Worm (Caenorhabditis elegans) whole organism, early embryonic: ENCODE measurements around the gene C13A10.1.

ENCODE experiments used
- B0310.2 ChIP-seq: sonication (generic microtip); optimal IDR thresholded peaks from 2 replicates; lab custom pipeline; 2016; ENCODE audit warnings: mild to moderate bottlenecking, missing genetic modification characterization, missing compliant biosample characterization
- F13C5.2 ChIP-seq: sonication (generic microtip); optimal IDR thresholded peaks from 2 replicates; lab custom pipeline; 2017; ENCODE audit warnings: mild to moderate bottlenecking, missing genetic modification characterization, inconsistent platforms, missing compliant biosample characterization
- aly-1 ChIP-seq: sonication (generic microtip); optimal IDR thresholded peaks from 2 replicates; lab custom pipeline; 2016; ENCODE audit warnings: missing genetic modification characterization, missing compliant biosample characterization
- ama-1 ChIP-seq: fragments of 150-350 bp; optimal IDR thresholded peaks from 2 replicates; lab custom pipeline; 2014
- ceh-13 ChIP-seq: fragments of 200-800 bp; sonication (Bioruptor generic); optimal IDR thresholded peaks from 2 replicates; lab custom pipeline; 2018; ENCODE audit warnings: mild to moderate bottlenecking, missing genetic modification characterization, missing compliant biosample characterization
- ceh-36 ChIP-seq: sonication (generic microtip); optimal IDR thresholded peaks from 2 replicates; lab custom pipeline; 2016; ENCODE audit warnings: missing genetic modification characterization, inconsistent platforms, missing compliant biosample characterization
- ets-7 ChIP-seq: sonication (generic microtip); optimal IDR thresholded peaks from 2 replicates; lab custom pipeline; 2016; ENCODE audit warnings: missing genotype, missing genetic modification characterization, missing compliant biosample characterization
- flt-1 ChIP-seq: fragments of 200-800 bp; sonication (Bioruptor generic); IDR thresholded peaks from 2 replicates; pipeline ENCODE4 v1.3.6; 2022; ENCODE audit warnings: missing genetic modification characterization, missing compliant biosample characterization
- hmbx-1 ChIP-seq: sonication (generic microtip); optimal IDR thresholded peaks from 2 replicates; lab custom pipeline; 2016; ENCODE audit warnings: mild to moderate bottlenecking, missing genetic modification characterization, missing compliant biosample characterization
- hmg-4 ChIP-seq: fragments of 200-800 bp; sonication (Bioruptor generic); optimal IDR thresholded peaks from 2 replicates; lab custom pipeline; 2018; ENCODE audit warnings: mild to moderate bottlenecking, missing genetic modification characterization, missing compliant biosample characterization
- hnd-1 ChIP-seq: sonication (generic microtip); optimal IDR thresholded peaks from 2 replicates; lab custom pipeline; 2016; ENCODE audit warnings: missing genetic modification characterization, missing compliant biosample characterization
- pes-1 ChIP-seq: fragments of 200-800 bp; sonication (Bioruptor generic); IDR thresholded peaks from 2 replicates; pipeline ENCODE4 v1.3.6; 2022; ENCODE audit warnings: missing genetic modification reagents, missing genetic modification characterization, missing compliant biosample characterization
- scrt-1 ChIP-seq: fragments of 200-800 bp; sonication (Bioruptor generic); IDR thresholded peaks from 2 replicates; pipeline ENCODE4 v1.3.6; 2022; ENCODE audit warnings: missing genetic modification characterization, missing compliant biosample characterization
- sea-1 ChIP-seq: fragments of 200-800 bp; sonication (Bioruptor generic); conservative IDR thresholded peaks from 2 replicates; pipeline ENCODE4 v1.3.6; 2022; ENCODE audit warnings: missing genetic modification characterization, missing compliant biosample characterization
- tbx-11 ChIP-seq: fragments of 200-800 bp; sonication (Bioruptor generic); IDR thresholded peaks from 2 replicates; pipeline ENCODE4 v1.3.6; 2022; ENCODE audit warnings: missing genetic modification characterization, missing compliant biosample characterization
- tbx-37 ChIP-seq: fragments of 200-800 bp; sonication (Bioruptor generic); conservative IDR thresholded peaks from 2 replicates; pipeline ENCODE4 v1.3.6; 2022; ENCODE audit warnings: missing genetic modification reagents, missing genetic modification characterization, missing compliant biosample characterization
- tra-4 ChIP-seq: sonication (generic microtip); optimal IDR thresholded peaks from 2 replicates; lab custom pipeline; 2017; ENCODE audit warnings: missing genetic modification characterization, missing compliant biosample characterization

The C13A10.1 gene

DNA sequence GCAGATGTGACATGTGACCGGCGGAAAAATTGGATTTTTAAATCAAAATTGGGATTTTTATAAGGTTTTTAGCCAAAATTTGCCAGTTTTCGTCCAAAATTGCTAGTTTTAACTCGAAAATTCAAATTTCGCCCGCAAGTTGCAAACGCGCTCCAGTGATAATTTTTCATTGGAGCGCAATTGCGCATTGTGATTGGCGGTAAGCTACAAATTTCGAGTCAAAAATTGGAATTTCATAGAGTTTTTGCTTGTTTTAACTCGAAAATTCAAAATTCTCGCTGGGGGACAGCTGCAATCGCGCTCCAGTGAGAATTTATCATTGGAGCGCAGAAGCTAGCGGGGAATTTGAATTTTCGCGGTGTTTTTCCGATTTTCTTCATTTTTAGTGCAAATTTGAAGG, 13.9 kb upstream of the C13A10.1 start:
- no peak for TF ChIP-seq hmbx-1 (tag; lab: Kevin White, UChicago)
- TF ChIP-seq ceh-13 (GFP tag; lab: Kevin White, UChicago), result no peak

DNA sequence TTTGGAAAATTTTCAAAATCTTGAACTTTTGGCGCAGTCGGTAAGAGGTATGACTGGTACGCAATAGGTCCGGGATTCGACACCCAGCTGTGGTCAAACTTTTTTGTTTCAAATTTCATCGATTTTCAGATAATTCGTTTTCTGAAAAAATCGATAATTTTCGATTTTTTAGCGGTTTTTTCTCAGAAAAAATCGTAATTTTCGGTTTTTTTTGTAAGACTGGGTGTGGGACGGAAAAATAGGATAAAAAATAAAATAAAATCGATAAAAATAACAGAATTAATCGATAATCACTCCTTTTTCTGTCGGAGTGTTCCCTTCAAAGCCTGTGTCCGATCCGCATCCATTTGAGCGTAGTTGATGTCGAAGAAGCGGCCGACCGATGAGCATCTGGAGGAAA, 13.3 kb upstream of the C13A10.1 start:
- TF ChIP-seq pes-1 (GFP tag; lab: Robert Waterston, UW) (no peak), tbx-11 (GFP tag; lab: Robert Waterston, UW) (no peak), ceh-36 (tag; lab: Kevin White, UChicago) (no peak), ama-1 (lab: Kevin White, UChicago) (no peak), tbx-37 (GFP tag; lab: Robert Waterston, UW) (no peak), flt-1 (GFP tag; lab: Robert Waterston, UW) (no peak), hnd-1 (tag; lab: Kevin White, UChicago) (no peak), tra-4 (tag; lab: Kevin White, UChicago) (no peak), B0310.2 (tag; lab: Kevin White, UChicago) (no peak), hmg-4 (GFP tag; lab: Kevin White, UChicago) (no peak), hmbx-1 (tag; lab: Kevin White, UChicago) (no peak), sea-1 (GFP tag; lab: Robert Waterston, UW) (no peak), F13C5.2 (no peak), ets-7 (no peak)

DNA sequence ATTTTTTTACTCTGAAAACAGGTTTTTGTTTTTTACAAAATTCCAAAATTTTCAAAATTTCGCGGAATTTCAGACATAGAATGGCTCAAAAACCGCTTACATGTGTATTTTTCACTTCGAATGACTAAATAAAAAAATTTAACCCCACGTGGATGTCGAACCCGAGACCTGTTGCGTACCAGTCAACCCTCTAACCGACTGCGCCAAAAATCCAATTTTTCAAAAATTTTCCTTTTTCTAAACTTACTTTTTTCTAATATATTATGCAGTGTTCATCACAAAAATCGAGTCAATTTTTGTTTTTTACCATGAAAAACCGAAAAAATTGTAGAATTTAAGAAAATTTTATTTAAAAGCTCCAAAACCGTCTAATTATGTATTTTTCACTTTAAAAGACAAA, 10.5 kb upstream of the C13A10.1 start:
- TF ChIP-seq flt-1 (GFP tag; lab: Robert Waterston, UW) (no peak), sea-1 (GFP tag; lab: Robert Waterston, UW) (no peak), tbx-11 (GFP tag; lab: Robert Waterston, UW) (no peak), hmbx-1 (tag; lab: Kevin White, UChicago) (no peak), aly-1 (no peak), B0310.2 (tag; lab: Kevin White, UChicago) (no peak), F13C5.2 (no peak)

DNA sequence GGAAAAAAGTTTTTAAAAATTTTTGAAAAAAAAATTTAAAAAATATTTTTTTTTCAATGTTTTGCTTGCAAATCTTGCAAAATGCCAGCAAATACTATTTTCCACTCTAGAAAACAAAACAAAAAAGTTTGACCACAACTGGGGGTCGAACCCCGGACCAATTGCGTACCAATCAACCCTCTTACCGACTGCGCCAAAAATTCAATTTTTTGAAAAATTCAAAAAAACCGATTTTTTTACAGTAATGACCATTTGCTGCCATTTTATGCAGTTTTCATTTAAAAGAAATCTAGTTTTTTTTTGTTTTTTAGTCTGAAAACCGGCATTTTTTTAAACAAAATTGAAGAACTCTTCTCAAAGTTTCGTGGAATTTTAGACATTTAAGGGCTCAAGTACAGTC, 7.0 kb upstream of the C13A10.1 start:
- no peak for TF ChIP-seq ets-7
- TF ChIP-seq B0310.2 (tag; lab: Kevin White, UChicago), result no peak
- TF ChIP-seq sea-1 (GFP tag; lab: Robert Waterston, UW), result no peak
- no peak for TF ChIP-seq scrt-1 (GFP tag; lab: Robert Waterston, UW)

DNA sequence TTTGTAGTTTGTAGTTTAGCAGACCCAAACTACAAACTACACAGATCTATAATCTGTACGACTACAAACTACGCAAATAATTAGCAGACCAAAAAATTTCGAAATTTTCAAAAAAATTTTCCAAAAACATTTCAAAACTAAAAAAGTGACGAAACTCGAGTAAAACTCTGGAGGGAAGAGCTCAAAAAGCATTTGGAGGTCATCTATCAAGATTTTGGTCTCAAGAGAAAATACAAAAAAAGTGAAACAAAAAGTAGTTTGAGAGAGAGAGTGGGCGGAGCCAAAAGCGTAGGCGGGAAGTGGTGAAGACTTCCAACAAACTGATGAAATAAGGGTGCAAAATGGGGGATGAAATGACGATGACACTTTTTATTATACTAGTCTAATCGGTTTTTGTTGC, 4.8 kb upstream of the C13A10.1 start:
- no peak for TF ChIP-seq scrt-1 (GFP tag; lab: Robert Waterston, UW)
- TF ChIP-seq hnd-1 (tag; lab: Kevin White, UChicago), result no peak
- no peak for TF ChIP-seq pes-1 (GFP tag; lab: Robert Waterston, UW)
- TF ChIP-seq sea-1 (GFP tag; lab: Robert Waterston, UW), result no peak
- no peak for TF ChIP-seq aly-1
- TF ChIP-seq hmbx-1 (tag; lab: Kevin White, UChicago), result no peak
- no peak for TF ChIP-seq ceh-36 (tag; lab: Kevin White, UChicago)
- no peak for TF ChIP-seq ama-1 (lab: Kevin White, UChicago)
- TF ChIP-seq tbx-11 (GFP tag; lab: Robert Waterston, UW), result no peak
- TF ChIP-seq ceh-13 (GFP tag; lab: Kevin White, UChicago), result no peak
- TF ChIP-seq F13C5.2, result no peak

DNA sequence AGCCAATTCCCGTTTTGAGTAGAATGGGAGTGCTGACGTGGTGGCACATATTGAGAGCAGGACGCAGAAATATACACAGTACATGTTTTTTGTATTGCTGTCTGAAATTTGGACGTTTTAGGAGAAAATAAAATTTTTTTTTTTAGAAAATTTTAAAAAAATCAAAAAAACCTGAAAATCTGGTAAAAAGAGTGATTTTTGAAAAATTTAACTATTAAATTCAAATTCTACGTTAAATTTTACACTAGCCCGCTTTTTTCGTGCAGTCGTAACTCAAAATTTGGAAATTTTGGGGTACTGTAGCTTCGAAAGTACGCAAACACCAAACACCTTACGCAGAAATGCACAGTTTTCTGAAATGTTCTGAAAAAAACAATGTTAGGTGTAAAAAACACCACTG, 2.5 kb upstream of the C13A10.1 start, which contains the start of gene C13A10.2:
Gene C13A10.2 (minus strand): TSS at position 101 of the 400 bp plus-strand sequence.
- TF ChIP-seq hmg-4 (GFP tag; lab: Kevin White, UChicago) (no peak), F13C5.2 (no peak), tra-4 (tag; lab: Kevin White, UChicago) (no peak), ceh-13 (GFP tag; lab: Kevin White, UChicago) (no peak), flt-1 (GFP tag; lab: Robert Waterston, UW) (no peak), ama-1 (lab: Kevin White, UChicago) (no peak), hmbx-1 (tag; lab: Kevin White, UChicago) (no peak), tbx-37 (GFP tag; lab: Robert Waterston, UW) (no peak), scrt-1 (GFP tag; lab: Robert Waterston, UW) (no peak), pes-1 (GFP tag; lab: Robert Waterston, UW) (no peak), sea-1 (GFP tag; lab: Robert Waterston, UW) (no peak), ets-7 (no peak), B0310.2 (tag; lab: Kevin White, UChicago) (no peak), ceh-36 (tag; lab: Kevin White, UChicago) (no peak)

DNA sequence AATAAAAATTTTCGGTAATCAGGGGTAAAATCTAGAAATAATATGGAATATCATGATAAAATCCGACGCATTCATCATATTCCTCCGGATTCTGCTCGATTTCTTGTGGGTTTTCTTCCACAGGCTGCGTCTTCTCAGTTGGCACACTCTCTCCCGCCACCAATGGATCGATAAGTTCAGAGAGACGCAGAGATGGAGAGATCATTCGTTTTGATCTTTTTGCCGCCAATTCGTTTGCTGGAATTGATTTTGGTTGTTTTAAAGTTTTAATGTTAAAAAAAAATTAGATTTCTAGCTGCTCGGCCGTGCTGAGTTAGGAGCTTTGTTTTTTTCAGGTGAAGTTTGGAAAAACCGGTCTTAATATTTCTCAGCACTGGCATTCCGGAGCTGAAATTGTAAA, 1.8 kb upstream of the C13A10.1 start:
- TF ChIP-seq hmg-4 (GFP tag; lab: Kevin White, UChicago) (no peak), scrt-1 (GFP tag; lab: Robert Waterston, UW) (no peak), ceh-13 (GFP tag; lab: Kevin White, UChicago) (no peak), hnd-1 (tag; lab: Kevin White, UChicago) (no peak), tra-4 (tag; lab: Kevin White, UChicago) (no peak), aly-1 (no peak), ama-1 (lab: Kevin White, UChicago) (no peak), tbx-37 (GFP tag; lab: Robert Waterston, UW) (no peak), hmbx-1 (tag; lab: Kevin White, UChicago) (no peak), pes-1 (GFP tag; lab: Robert Waterston, UW) (no peak)

- TF ChIP-seq hmbx-1 (tag; lab: Kevin White, UChicago) (no peak), tra-4 (tag; lab: Kevin White, UChicago) (no peak), tbx-37 (GFP tag; lab: Robert Waterston, UW) (no peak), flt-1 (GFP tag; lab: Robert Waterston, UW) (no peak), ama-1 (lab: Kevin White, UChicago) (no peak), aly-1 (no peak), B0310.2 (tag; lab: Kevin White, UChicago) (no peak), ceh-36 (tag; lab: Kevin White, UChicago) (no peak)
Observed at ce11 chrII:1344524-1345119, 10.8 kb downstream of the C13A10.1 start.
